Fruit fly (Drosophila melanogaster) whole organism, pupa: ENCODE results near the gene yellow-f.

ENCODE experiments used
- CG10348 ChIP-seq: fragments of 200-800 bp; sonication (Bioruptor generic); IDR thresholded peaks from 2 replicates; pipeline ENCODE4 v1.3.6; 2022; ENCODE audit warnings: missing biosample characterization, missing genetic modification characterization
- CG12605 ChIP-seq: fragments of 200-800 bp; sonication (Bioruptor generic); IDR thresholded peaks from 2 replicates; pipeline ENCODE4 v1.3.6; 2022; ENCODE audit warnings: missing biosample characterization, missing genetic modification characterization
- CG13204 ChIP-seq: fragments of 200-800 bp; sonication (Bioruptor generic); optimal IDR thresholded peaks from 2 replicates; lab custom pipeline; 2018; ENCODE audit warnings: missing biosample characterization, mild to moderate bottlenecking, missing genetic modification characterization, moderate library complexity
- CG14655 ChIP-seq: fragments of 200-800 bp; sonication (Bioruptor generic); optimal IDR thresholded peaks from 3 replicates; lab custom pipeline; 2017; ENCODE audit warnings: mild to moderate bottlenecking, missing biosample characterization, missing genetic modification reagents, missing genetic modification characterization
- CG17806 ChIP-seq: fragments of 200-800 bp; sonication (Bioruptor generic); optimal IDR thresholded peaks from 2 replicates; lab custom pipeline; 2018; ENCODE audit warnings: missing biosample characterization, mild to moderate bottlenecking, missing genetic modification characterization, moderate library complexity
- CG32121 ChIP-seq: fragments of 200-800 bp; sonication (Bioruptor generic); IDR thresholded peaks from 2 replicates; pipeline ENCODE4 v1.3.6; 2022; ENCODE audit warnings: missing biosample characterization, missing genetic modification characterization
- CG34367 ChIP-seq: fragments of 200-800 bp; sonication (Bioruptor generic); optimal IDR thresholded peaks from 2 replicates; lab custom pipeline; 2018; ENCODE audit warnings: missing biosample characterization, mild to moderate bottlenecking, missing genetic modification characterization
- CG8301 ChIP-seq: fragments of 200-800 bp; sonication (Bioruptor generic); optimal IDR thresholded peaks from 2 replicates; lab custom pipeline; 2018; ENCODE audit warnings: missing biosample characterization, mild to moderate bottlenecking, missing genetic modification characterization
- Pif1A ChIP-seq: fragments of 200-800 bp; sonication (Bioruptor generic); optimal IDR thresholded peaks from 3 replicates; lab custom pipeline; 2016; ENCODE audit warnings: missing biosample characterization, missing genetic modification characterization
- gl ChIP-seq: fragments of 200-800 bp; sonication (Bioruptor generic); optimal IDR thresholded peaks from 2 replicates; lab custom pipeline; 2018; ENCODE audit warnings: missing biosample characterization, mild to moderate bottlenecking, missing genetic modification characterization

DNA sequence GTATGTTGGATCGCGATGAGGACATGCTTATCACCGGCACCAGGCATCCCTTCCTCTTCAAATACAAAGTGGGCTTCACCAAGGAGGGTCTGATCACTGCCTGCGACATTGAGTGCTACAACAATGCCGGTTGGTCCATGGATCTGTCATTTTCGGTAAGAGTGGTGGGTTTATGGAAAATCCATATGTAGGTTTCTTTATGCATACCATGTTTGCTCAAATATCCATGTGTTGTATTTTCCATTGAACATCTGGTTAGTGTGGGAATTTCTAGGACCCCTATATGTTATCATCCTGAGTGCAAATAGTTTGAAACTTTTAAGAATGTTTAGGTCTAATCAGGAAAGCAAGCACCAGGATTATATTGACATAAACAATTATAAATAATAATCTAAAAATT is 43.1 kb upstream of the yellow-f start:
- TF ChIP-seq CG8301 (tag; lab: Kevin White, UChicago) (no peak), Pif1A (GFP tag; lab: Kevin White, UChicago) (no peak), CG32121 (GFP tag; lab: Robert Waterston, UW) (no peak), CG13204 (no peak), gl (no peak), CG14655 (GFP tag; lab: Kevin White, UChicago) (no peak), CG10348 (no peak), CG17806 (tag; lab: Kevin White, UChicago) (no peak), CG34367 (no peak), CG12605 (no peak)
